Fruit fly (Drosophila melanogaster) whole organism, adult: ENCODE results near the gene CG15200.

Experiments used
- CG11617 ChIP-seq: fragments of 200-800 bp; sonication (Bioruptor generic); optimal IDR thresholded peaks from 2 replicates; lab custom pipeline; 2017; ENCODE audit warnings: mild to moderate bottlenecking, missing biosample characterization, missing genetic modification reagents, missing genetic modification characterization
- CG12768 ChIP-seq: fragments of 200-800 bp; sonication (Bioruptor generic); optimal IDR thresholded peaks from 2 replicates; lab custom pipeline; 2017; ENCODE audit warnings: missing biosample characterization, missing genetic modification characterization, mild to moderate bottlenecking, moderate library complexity, missing genetic modification reagents
- CG14711 ChIP-seq: fragments of 200-800 bp; sonication (Bioruptor generic); optimal IDR thresholded peaks from 2 replicates; lab custom pipeline; 2018; ENCODE audit warnings: missing biosample characterization, mild to moderate bottlenecking, missing genetic modification characterization, moderate library complexity
- CG1620 ChIP-seq: fragments of 200-800 bp; sonication (Bioruptor generic); optimal IDR thresholded peaks from 2 replicates; lab custom pipeline; 2016; ENCODE audit warnings: missing biosample characterization, missing genetic modification characterization
- CG33017 ChIP-seq: fragments of 200-800 bp; sonication (Bioruptor generic); optimal IDR thresholded peaks from 2 replicates; lab custom pipeline; 2018; ENCODE audit warnings: missing biosample characterization, mild to moderate bottlenecking, missing genetic modification characterization, moderate library complexity
- CG5204 ChIP-seq: fragments of 200-800 bp; sonication (Bioruptor generic); optimal IDR thresholded peaks from 2 replicates; lab custom pipeline; 2016; ENCODE audit warnings: missing biosample characterization, missing genetic modification characterization
- CG7045 ChIP-seq: fragments of 200-800 bp; sonication (Bioruptor generic); optimal IDR thresholded peaks from 2 replicates; lab custom pipeline; 2017; ENCODE audit warnings: missing biosample characterization, mild to moderate bottlenecking, missing genetic modification characterization
- CG7101 ChIP-seq: fragments of 200-800 bp; sonication (Bioruptor generic); optimal IDR thresholded peaks from 2 replicates; lab custom pipeline; 2018; ENCODE audit warnings: missing biosample characterization, mild to moderate bottlenecking, missing genetic modification characterization, moderate library complexity
- Clk ChIP-seq: fragments of 200-800 bp; sonication (Bioruptor generic); optimal IDR thresholded peaks from 2 replicates; lab custom pipeline; 2017; ENCODE audit warnings: missing biosample characterization, missing genetic modification characterization
- Crg-1 ChIP-seq: fragments of 200-800 bp; sonication (Bioruptor generic); optimal IDR thresholded peaks from 2 replicates; lab custom pipeline; 2016; ENCODE audit warnings: missing biosample characterization, missing genetic modification characterization
- Hr96 ChIP-seq: fragments of 200-800 bp; sonication (Bioruptor generic); optimal IDR thresholded peaks from 2 replicates; lab custom pipeline; 2016; ENCODE audit warnings: missing biosample characterization, missing genetic modification characterization
- Mnt ChIP-seq: fragments of 200-800 bp; sonication (Bioruptor generic); optimal IDR thresholded peaks from 2 replicates; lab custom pipeline; 2016; ENCODE audit warnings: missing biosample characterization, mild to moderate bottlenecking, missing genetic modification characterization
- bab1 ChIP-seq: fragments of 200-800 bp; sonication (Bioruptor generic); optimal IDR thresholded peaks from 3 replicates; lab custom pipeline; 2019; ENCODE audit warnings: missing biosample characterization, mild to moderate bottlenecking, missing genetic modification characterization, moderate library complexity
- cic ChIP-seq: fragments of 200-800 bp; sonication (Bioruptor generic); optimal IDR thresholded peaks from 2 replicates; lab custom pipeline; 2017; ENCODE audit warnings: missing biosample characterization, mild to moderate bottlenecking, missing genetic modification characterization, moderate library complexity
- cnc ChIP-seq, 2 experiments: fragments of >200 bp; optimal IDR thresholded peaks; 2 replicates each; lab custom pipeline; 2017
- kay ChIP-seq: fragments of 200-800 bp; sonication (Bioruptor generic); peaks from one replicate; lab custom pipeline; 2016; ENCODE audit warnings: missing biosample characterization, missing genetic modification characterization, borderline replicate concordance
- ovo ChIP-seq: fragments of 200-800 bp; sonication (Bioruptor generic); optimal IDR thresholded peaks from 2 replicates; lab custom pipeline; 2016; ENCODE audit warnings: missing biosample characterization, missing genetic modification characterization
- pad ChIP-seq: fragments of 200-800 bp; sonication (Bioruptor generic); optimal IDR thresholded peaks from 3 replicates; lab custom pipeline; 2017; ENCODE audit warnings: missing biosample characterization, missing genetic modification characterization, mild to moderate bottlenecking, moderate library complexity, missing genetic modification reagents
- tj ChIP-seq: fragments of 200-800 bp; sonication (Bioruptor generic); optimal IDR thresholded peaks from 3 replicates; lab custom pipeline; 2017; ENCODE audit warnings: missing biosample characterization, mild to moderate bottlenecking, missing genetic modification characterization, moderate library complexity
- toe ChIP-seq: fragments of 200-800 bp; sonication (Bioruptor generic); optimal IDR thresholded peaks from 2 replicates; lab custom pipeline; 2016; ENCODE audit warnings: missing biosample characterization, missing genetic modification characterization

CG15200 gene

dm6 chrX:11147553-11148067 lies 35.1 kb upstream of the CG15200 start:
- TF ChIP-seq CG5204 (GFP tag; lab: Kevin White, UChicago) (no peak), tj (GFP tag; lab: Kevin White, UChicago) (peak; percentile 61), Mnt (GFP tag; lab: Kevin White, UChicago) (peak; percentile 81), CG7101 (tag; lab: Kevin White, UChicago) (no peak), cic (peak; percentile 9)

- no peak for TF ChIP-seq cnc (optimal IDR thresholded peaks at IDR 0.05; lab: Kevin White, UChicago)
- TF ChIP-seq bab1 = peak; percentile 53
- TF ChIP-seq CG33017 = no peak
- TF ChIP-seq CG14711 (tag; lab: Kevin White, UChicago) = no peak
Measured at dm6 chrX:11148272-11148835, 34.4 kb upstream of the CG15200 start, which contains the start of gene Ran. Gene Ran (minus strand): TSS chrX:11148716.

- TF ChIP-seq Mnt (GFP tag; lab: Kevin White, UChicago) (peak; percentile 89), CG1620 (GFP tag; lab: Kevin White, UChicago) (peak; percentile 66), kay (GFP tag; lab: Kevin White, UChicago) (no peak), tj (GFP tag; lab: Kevin White, UChicago) (peak; percentile 21), bab1 (peak; percentile 19), toe (GFP tag; lab: Kevin White, UChicago) (peak; percentile 37), CG7101 (tag; lab: Kevin White, UChicago) (peak; percentile 33), ovo (GFP tag; lab: Kevin White, UChicago) (peak; percentile 6), CG5204 (GFP tag; lab: Kevin White, UChicago) (peak; percentile 31), CG7045 (no peak)
Measured at dm6 chrX:11149201-11149600, 33.5 kb upstream of the CG15200 start, which contains the start of gene Lint-1. Gene Lint-1 (plus strand): TSS chrX:11149323.

dm6 chrX:11153413-11153812 lies 29.3 kb upstream of the CG15200 start:
- TF ChIP-seq kay (GFP tag; lab: Kevin White, UChicago) (peak; percentile 49), CG11617 (no peak)

- TF ChIP-seq kay (GFP tag; lab: Kevin White, UChicago) (peak; percentile 73), pad (GFP tag; lab: Kevin White, UChicago) (peak; percentile 50), CG12768 (GFP tag; lab: Kevin White, UChicago) (no peak), Crg-1 (GFP tag; lab: Kevin White, UChicago) (no peak), bab1 (peak; percentile 5), cic (no peak), CG5204 (GFP tag; lab: Kevin White, UChicago) (peak; percentile 23), tj (GFP tag; lab: Kevin White, UChicago) (no peak), cnc (optimal IDR thresholded peaks at IDR 0.05; lab: Kevin White, UChicago) (no peak), CG11617 (no peak), Hr96 (no peak), Mnt (GFP tag; lab: Kevin White, UChicago) (peak; percentile 12), CG7045 (no peak), ovo (GFP tag; lab: Kevin White, UChicago) (peak; percentile 21), CG33017 (no peak), Clk (GFP tag; lab: Kevin White, UChicago) (no peak), CG14711 (tag; lab: Kevin White, UChicago) (no peak), CG1620 (GFP tag; lab: Kevin White, UChicago) (peak; percentile 19), toe (GFP tag; lab: Kevin White, UChicago) (no peak), CG7101 (tag; lab: Kevin White, UChicago) (peak; percentile 23)
Measured at dm6 chrX:11153826-11154510, 28.8 kb upstream of the CG15200 start, which contains the start of the genes rtv and Dlic. Gene rtv (minus strand): TSS chrX:11153990. Gene Dlic (plus strand): TSS chrX:11154421.

dm6 chrX:11154511-11155197 lies 28.1 kb upstream of the CG15200 start:
- TF ChIP-seq Crg-1 (GFP tag; lab: Kevin White, UChicago) (peak; percentile 37), CG11617 (no peak), CG33017 (no peak), bab1 (no peak), kay (GFP tag; lab: Kevin White, UChicago) (no peak), CG14711 (tag; lab: Kevin White, UChicago) (no peak), cic (peak; percentile 14), CG1620 (GFP tag; lab: Kevin White, UChicago) (no peak), Mnt (GFP tag; lab: Kevin White, UChicago) (peak; percentile 44), toe (GFP tag; lab: Kevin White, UChicago) (no peak), CG5204 (GFP tag; lab: Kevin White, UChicago) (no peak), Hr96 (no peak), tj (GFP tag; lab: Kevin White, UChicago) (peak; percentile 57), Clk (GFP tag; lab: Kevin White, UChicago) (no peak), pad (GFP tag; lab: Kevin White, UChicago) (peak; percentile 23), CG12768 (GFP tag; lab: Kevin White, UChicago) (no peak), CG7045 (no peak), cnc (optimal IDR thresholded peaks at IDR 0.05; lab: Kevin White, UChicago) (no peak), ovo (GFP tag; lab: Kevin White, UChicago) (no peak), CG7101 (tag; lab: Kevin White, UChicago) (peak; percentile 2)
